Fruit fly (Drosophila melanogaster) whole organism, prepupa: ENCODE data around the gene TrxT.
A peak's percentile ranks its signal among the peaks of the same experiment; 100 is the strongest.

ENCODE experiments used
- Hr38 ChIP-seq: sonication (Bioruptor generic); optimal IDR thresholded peaks from 2 replicates; lab custom pipeline; 2016; ENCODE audit warnings: missing biosample characterization, missing genetic modification characterization
- Lpt ChIP-seq: fragments of 200-800 bp; sonication (Bioruptor generic); optimal IDR thresholded peaks from 3 replicates; lab custom pipeline; 2016; ENCODE audit warnings: missing biosample characterization, missing genetic modification characterization
- lz ChIP-seq: fragments of 200-800 bp; sonication (Bioruptor generic); optimal IDR thresholded peaks from 3 replicates; lab custom pipeline; 2016; ENCODE audit warnings: missing biosample characterization, missing genetic modification characterization

dm6 chrX:5336722-5337121 is 25.0 kb upstream of the TrxT start:
- TF ChIP-seq Lpt (GFP tag; lab: Kevin White, UChicago) (no peak), lz (GFP tag; lab: Kevin White, UChicago) (peak; percentile 73), Hr38 (GFP tag; lab: Kevin White, UChicago) (no peak)
